Fruit fly (Drosophila melanogaster) whole organism, embryonic: ENCODE measurements around the gene CG42815.

Experiments used
- CG13123 ChIP-seq: fragments of 200-800 bp; sonication (Bioruptor generic); optimal IDR thresholded peaks from 2 replicates; lab custom pipeline; 2016; ENCODE audit warnings: missing biosample characterization, missing genetic modification characterization
- CG13775 ChIP-seq: fragments of 200-800 bp; sonication (Bioruptor generic); optimal IDR thresholded peaks from 3 replicates; lab custom pipeline; 2017; ENCODE audit warnings: missing biosample characterization, mild to moderate bottlenecking, missing genetic modification characterization
- CG15514 ChIP-seq: fragments of 200-800 bp; sonication (Bioruptor generic); optimal IDR thresholded peaks from 3 replicates; lab custom pipeline; 2017; ENCODE audit warnings: missing biosample characterization, missing genetic modification characterization, mild to moderate bottlenecking, moderate library complexity, missing genetic modification reagents
- CG17359 ChIP-seq: fragments of 200-800 bp; sonication (Bioruptor generic); optimal IDR thresholded peaks from 3 replicates; lab custom pipeline; 2018; ENCODE audit warnings: missing biosample characterization, mild to moderate bottlenecking, missing genetic modification characterization, moderate library complexity
- CG18262 ChIP-seq: fragments of 200-800 bp; optimal IDR thresholded peaks from 3 replicates; lab custom pipeline; 2019; ENCODE audit warnings: missing biosample characterization, mild to moderate bottlenecking, missing genetic modification characterization, moderate library complexity
- CG2199 ChIP-seq: fragments of 200-800 bp; sonication (Bioruptor generic); IDR thresholded peaks from 3 replicates; pipeline ENCODE4 v1.3.6; 2022; ENCODE audit warnings: missing biosample characterization, missing genetic modification characterization
- CG3065 ChIP-seq: fragments of 200-800 bp; sonication (Bioruptor generic); optimal IDR thresholded peaks from 2 replicates; lab custom pipeline; 2016; ENCODE audit warnings: missing biosample characterization, missing genetic modification characterization
- CG3163 ChIP-seq: fragments of 200-800 bp; sonication (Bioruptor generic); optimal IDR thresholded peaks from 3 replicates; lab custom pipeline; 2016; ENCODE audit warnings: missing biosample characterization, missing genetic modification characterization
- CG3995 ChIP-seq: fragments of 200-800 bp; sonication (Bioruptor generic); optimal IDR thresholded peaks from 3 replicates; lab custom pipeline; 2016; ENCODE audit warnings: missing biosample characterization, missing genetic modification characterization
- CG4360 ChIP-seq: fragments of 200-800 bp; sonication (Bioruptor generic); IDR thresholded peaks from 2 replicates; pipeline ENCODE4 v1.3.6; 2022; ENCODE audit warnings: missing biosample characterization, missing genetic modification characterization
- Dip2 ChIP-seq: fragments of 200-800 bp; sonication (Bioruptor generic); IDR thresholded peaks from 2 replicates; pipeline ENCODE4 v1.3.6; 2022; ENCODE audit warnings: missing biosample characterization, missing genetic modification characterization
- Ets65A ChIP-seq: fragments of 200-800 bp; sonication (Bioruptor generic); peaks from one replicate; lab custom pipeline; 2016; ENCODE audit warnings: missing biosample characterization, missing genetic modification characterization
- Jarid2 ChIP-seq: fragments of 200-800 bp; sonication (Bioruptor generic); optimal IDR thresholded peaks from 3 replicates; lab custom pipeline; 2017; ENCODE audit warnings: mild to moderate bottlenecking, missing biosample characterization, missing genetic modification reagents, missing genetic modification characterization
- Nf-YA ChIP-seq: fragments of 200-800 bp; sonication (Bioruptor generic); IDR thresholded peaks from 2 replicates; pipeline ENCODE4 v1.3.6; 2022; ENCODE audit warnings: missing biosample characterization, missing genetic modification characterization
- Trl ChIP-seq, 3 experiments: fragments of >200 bp in 2 of 3; fragments of 200-800 bp in 1 of 3; sonication (Bioruptor generic) in 1 of 3; optimal IDR thresholded peaks; 2 replicates in 1 of 3; 3 replicates in 2 of 3; lab custom pipeline; 2016 to 2017; ENCODE audit warnings: missing biosample characterization in 1 of 3, missing genetic modification characterization in 1 of 3
- Xbp1 ChIP-seq: fragments of 200-800 bp; sonication (Bioruptor generic); optimal IDR thresholded peaks from 3 replicates; lab custom pipeline; 2016; ENCODE audit warnings: missing biosample characterization, mild to moderate bottlenecking, missing genetic modification characterization
- YL-1 ChIP-seq: fragments of 200-800 bp; sonication (Bioruptor generic); optimal IDR thresholded peaks from 3 replicates; lab custom pipeline; 2017; ENCODE audit warnings: missing biosample characterization, mild to moderate bottlenecking, missing genetic modification characterization
- chm ChIP-seq: fragments of 200-800 bp; sonication (Bioruptor generic); IDR thresholded peaks from 2 replicates; pipeline ENCODE4 v1.3.6; 2022; ENCODE audit warnings: missing biosample characterization, missing genetic modification characterization
- dimm ChIP-seq: fragments of 200-800 bp; sonication (Bioruptor generic); IDR thresholded peaks from 2 replicates; pipeline ENCODE4 v1.3.6; 2022; ENCODE audit warnings: missing biosample characterization, missing genetic modification characterization
- ewg ChIP-seq: fragments of 200-800 bp; sonication (Bioruptor generic); optimal IDR thresholded peaks from 3 replicates; lab custom pipeline; 2017; ENCODE audit warnings: mild to moderate bottlenecking, missing biosample characterization, missing genetic modification reagents, missing genetic modification characterization
- fd96Cb ChIP-seq: fragments of 200-800 bp; sonication (Bioruptor generic); optimal IDR thresholded peaks from 2 replicates; lab custom pipeline; 2018; ENCODE audit warnings: missing biosample characterization, mild to moderate bottlenecking, missing genetic modification characterization, moderate library complexity
- grn ChIP-seq: fragments of 200-800 bp; sonication (Bioruptor generic); optimal IDR thresholded peaks from 3 replicates; lab custom pipeline; 2017; ENCODE audit warnings: missing biosample characterization, missing genetic modification characterization
- kah ChIP-seq: fragments of 200-800 bp; sonication (Bioruptor generic); optimal IDR thresholded peaks from 2 replicates; lab custom pipeline; 2018; ENCODE audit warnings: missing biosample characterization, mild to moderate bottlenecking, missing genetic modification characterization
- lab ChIP-seq: fragments of 200-800 bp; sonication (Bioruptor generic); optimal IDR thresholded peaks from 3 replicates; lab custom pipeline; 2017; ENCODE audit warnings: missing biosample characterization, missing genetic modification characterization, mild to moderate bottlenecking, moderate library complexity, missing genetic modification reagents
- phol ChIP-seq: fragments of 200-800 bp; sonication (Bioruptor generic); optimal IDR thresholded peaks from 3 replicates; lab custom pipeline; 2018; ENCODE audit warnings: missing biosample characterization, mild to moderate bottlenecking, missing genetic modification characterization, moderate library complexity
- pros ChIP-seq: fragments of 200-800 bp; sonication (Bioruptor generic); optimal IDR thresholded peaks from 3 replicates; lab custom pipeline; 2019; ENCODE audit warnings: missing biosample characterization, mild to moderate bottlenecking, missing genetic modification characterization, moderate library complexity
- schlank ChIP-seq: fragments of 200-800 bp; sonication (Bioruptor generic); optimal IDR thresholded peaks from 2 replicates; lab custom pipeline; 2018; ENCODE audit warnings: missing biosample characterization, mild to moderate bottlenecking, missing genetic modification characterization
- scrt ChIP-seq: fragments of 200-800 bp; sonication (Bioruptor generic); optimal IDR thresholded peaks from 2 replicates; lab custom pipeline; 2018; ENCODE audit warnings: missing biosample characterization, mild to moderate bottlenecking, missing genetic modification characterization, moderate library complexity
- sens ChIP-seq: fragments of 200-800 bp; sonication (Bioruptor generic); peaks from one replicate; lab custom pipeline; 2016; ENCODE audit warnings: missing biosample characterization, missing genetic modification characterization
- ssp ChIP-seq: fragments of 200-800 bp; sonication (Bioruptor generic); IDR thresholded peaks from 2 replicates; pipeline ENCODE4 v1.3.6; 2022; ENCODE audit warnings: missing biosample characterization, missing genetic modification characterization
- stwl ChIP-seq: fragments of 200-800 bp; sonication (Bioruptor generic); optimal IDR thresholded peaks from 3 replicates; lab custom pipeline; 2018; ENCODE audit warnings: missing biosample characterization, mild to moderate bottlenecking, missing genetic modification characterization, moderate library complexity
- ttk ChIP-seq: fragments of 200-800 bp; sonication (Bioruptor generic); IDR thresholded peaks from 2 replicates; pipeline ENCODE4 v2.1.2; 2022; ENCODE audit warnings: missing biosample characterization, missing genetic modification characterization
- tx ChIP-seq: fragments of 200-800 bp; sonication (Bioruptor generic); optimal IDR thresholded peaks from 2 replicates; lab custom pipeline; 2016; ENCODE audit warnings: missing biosample characterization, missing genetic modification characterization
- zen2 ChIP-seq: fragments of 200-800 bp; sonication (Bioruptor generic); IDR thresholded peaks from 3 replicates; pipeline ENCODE4 v1.3.6; 2022; ENCODE audit warnings: missing biosample characterization, missing genetic modification characterization; ENCODE audit not compliant: partially characterized antibody

The CG42815 gene

dm6 chr3L:17791495-17791894, 209 bp upstream of the CG42815 start (continued):
- no peak for TF ChIP-seq YL-1 (GFP tag; lab: Kevin White, UChicago)
- no peak for TF ChIP-seq Dip2 (GFP tag; lab: Robert Waterston, UW)

- TF ChIP-seq fd96Cb (no peak), CG2199 (GFP tag; lab: Robert Waterston, UW) (peak; percentile 81; the same call in 2 of the 3 replicates), schlank (no peak), scrt (GFP tag; lab: Kevin White, UChicago) (peak; percentile 83), kah (GFP tag; lab: Kevin White, UChicago) (peak; percentile 33), stwl (tag; lab: Kevin White, UChicago) (peak; percentile 55), Xbp1 (GFP tag; lab: Kevin White, UChicago) (no peak), ewg (peak; percentile 71), zen2 (GFP tag; lab: Robert Waterston, UW) (0 out of 3 replicates have a peak, but pooled peaks have one; percentile 20), CG15514 (GFP tag; lab: Kevin White, UChicago) (peak; percentile 97), CG4360 (GFP tag; lab: Robert Waterston, UW) (0 out of 2 replicates have a peak, but pooled peaks have one; percentile 9)
- TF ChIP-seq, all 482 proteins: peak for 8
Observed at dm6 chr3L:17791067-17791466, 219 bp downstream of the CG42815 start.

dm6 chr3L:17763987-17764386, 27.3 kb downstream of the CG42815 start, which contains the start of the genes Adgf-A and Adgf-A2:
Adgf-A (minus strand) TSS chr3L:17764158.
Adgf-A2 (minus strand) TSS chr3L:17764158.
- TF ChIP-seq CG17359 (no peak), dimm (no peak), CG13123 (GFP tag; lab: Kevin White, UChicago) (no peak), chm (GFP tag; lab: Robert Waterston, UW) (peak; percentile 39; the same call in 1 of the 2 replicates), CG2199 (GFP tag; lab: Robert Waterston, UW) (peak; percentile 92), grn (GFP tag; lab: Kevin White, UChicago) (peak; percentile 11), Trl (optimal IDR thresholded peaks at IDR 0.05; lab: Kevin White, UChicago) (peak in 1 of 2 experiments; percentile 7), Trl (GFP tag; optimal IDR thresholded peaks at IDR 0.05; lab: Kevin White, UChicago) (no peak), phol (no peak), ttk (GFP tag; lab: Robert Waterston, UW) (0 out of 2 replicates have a peak, but pooled peaks have one; percentile 8), CG15514 (GFP tag; lab: Kevin White, UChicago) (peak; percentile 16), pros (GFP tag; lab: Kevin White, UChicago) (peak; percentile 76), lab (GFP tag; lab: Kevin White, UChicago) (peak; percentile 20), CG3163 (GFP tag; lab: Kevin White, UChicago) (peak; percentile 16), CG3995 (no peak), Jarid2 (peak; percentile 73)

DNA sequence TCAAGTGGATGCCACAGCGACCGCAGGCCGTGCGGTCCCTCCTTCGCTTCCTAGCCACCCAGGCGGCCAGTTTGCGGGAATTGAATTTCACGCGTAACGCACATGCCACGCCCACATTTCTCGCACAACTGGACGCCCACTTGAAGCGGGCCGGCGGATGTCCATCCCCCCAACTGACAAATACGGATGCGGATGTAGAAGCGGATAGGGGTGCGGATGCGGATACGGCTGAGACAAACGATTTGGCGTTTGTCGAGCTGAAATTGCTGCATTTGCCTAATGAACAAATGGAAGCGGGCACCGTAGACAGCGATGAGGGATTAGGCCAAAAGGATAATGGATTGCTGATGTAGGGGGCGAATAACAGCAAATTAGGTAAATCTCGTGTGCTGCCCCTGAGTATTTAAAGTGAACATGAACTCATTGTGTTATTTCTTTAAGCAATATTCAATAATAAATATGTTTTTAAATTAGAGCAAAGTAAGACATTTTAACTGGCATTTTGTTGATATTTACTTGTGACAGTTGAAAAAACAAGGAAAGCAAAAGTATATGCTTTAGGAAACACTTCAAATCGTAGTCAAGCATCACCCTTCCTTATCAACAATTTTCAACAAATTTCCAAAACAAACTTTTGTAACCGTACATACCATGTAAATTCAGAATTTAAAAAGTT, 32.1 kb downstream of the CG42815 start, which contains the start of gene CG32181:
CG32181 (plus strand) TSS at position 626 of the 676 bp plus-strand sequence.
- no peak for TF ChIP-seq tx
- peak; percentile 19 for TF ChIP-seq sens (GFP tag; lab: Kevin White, UChicago)
- TF ChIP-seq ssp (GFP tag; lab: Robert Waterston, UW), result no peak
- TF ChIP-seq Nf-YA (GFP tag; lab: Robert Waterston, UW), result no peak
- TF ChIP-seq Ets65A (GFP tag; lab: Kevin White, UChicago), result peak; percentile 73
- peak; percentile 91 for TF ChIP-seq CG13775 (GFP tag; lab: Kevin White, UChicago)
- TF ChIP-seq CG3065 (GFP tag; lab: Kevin White, UChicago), result peak; percentile 53
- TF ChIP-seq CG18262, result no peak
